Worm (Caenorhabditis elegans) whole organism, L4/young adult: ENCODE data around the gene F53H8.3.

Experiments
- W03F9.2 ChIP-seq: fragments of 150-350 bp; optimal IDR thresholded peaks from 2 replicates; lab custom pipeline; 2014; ENCODE audit warnings: missing biosample characterization, missing genetic modification characterization
- dao-5 ChIP-seq: sonication (generic microtip); optimal IDR thresholded peaks from 2 replicates; lab custom pipeline; 2016; ENCODE audit warnings: missing genotype, missing genetic modification characterization, moderate library complexity, missing compliant biosample characterization
- him-1 ChIP-seq: sonication (generic microtip); optimal IDR thresholded peaks from 2 replicates; lab custom pipeline; 2016; ENCODE audit warnings: missing genotype, missing genetic modification reagents, missing genetic modification characterization, missing compliant biosample characterization

ce11 chrX:957581-957980 is 19.2 kb downstream of the F53H8.3 start, which contains the start of gene chil-10:
- TF ChIP-seq dao-5 = no peak
- TF ChIP-seq him-1 (tag; lab: Kevin White, UChicago) = no peak
- TF ChIP-seq W03F9.2 (tag; lab: Kevin White, UChicago) = no peak
